Fruit fly (Drosophila melanogaster): ENCODE results near the gene mbo.

mbo gene

dm6 chr3R:12716894-12717293 lies 38.0 kb upstream of the mbo start (continued):
- TF ChIP-seq MBD-R2 (GFP tag; IDR thresholded peaks at IDR 0.05) (no peak), PHDP (tag; optimal IDR thresholded peaks at IDR 0.05) (no peak), sqz (GFP tag; optimal IDR thresholded peaks at IDR 0.05) (peak; percentile 33), CG17186 (GFP tag; optimal IDR thresholded peaks at IDR 0.05) (no peak), CG11456 (GFP tag; IDR thresholded peaks at IDR 0.05) (no peak), chinmo (GFP tag; IDR thresholded peaks at IDR 0.05; ENCODE audit: partially characterized antibody) (0 out of 4 replicates have a peak, but pooled peaks have one; percentile 39), CG7372 (GFP tag; IDR thresholded peaks at IDR 0.05) (0 out of 2 replicates have a peak, but pooled peaks have one; percentile 46), ftz-f1 (GFP tag; optimal IDR thresholded peaks at IDR 0.05) (no peak), CG34224 (GFP tag; IDR thresholded peaks at IDR 0.05; ENCODE audit: partially characterized antibody) (peak; percentile 38; the same call in 1 of the 3 replicates), CG13424 (tag; optimal IDR thresholded peaks at IDR 0.05) (no peak), CG17359 (tag; optimal IDR thresholded peaks at IDR 0.05) (no peak), CG11695 (GFP tag; IDR thresholded peaks at IDR 0.05) (no peak)

dm6 chr3R:12716251-12716650 lies 37.4 kb upstream of the mbo start:
- TF ChIP-seq mirr (GFP tag; optimal IDR thresholded peaks at IDR 0.05) = peak; percentile 84
- TF ChIP-seq CG17802 (tag; optimal IDR thresholded peaks at IDR 0.05) = no peak
- TF ChIP-seq BtbVII (GFP tag; optimal IDR thresholded peaks at IDR 0.05) = peak; percentile 69
- TF ChIP-seq NFAT (GFP tag; IDR thresholded peaks at IDR 0.05) = no peak
- no peak for TF ChIP-seq CG32767 (GFP tag; IDR thresholded peaks at IDR 0.05)
- TF ChIP-seq rib (GFP tag; IDR thresholded peaks at IDR 0.05) = no peak
- TF ChIP-seq Side (GFP tag; optimal IDR thresholded peaks at IDR 0.05) = no peak
- TF ChIP-seq CG17912 (GFP tag; optimal IDR thresholded peaks at IDR 0.05) = no peak
- TF ChIP-seq CG6765 (GFP tag; optimal IDR thresholded peaks at IDR 0.05) = peak; percentile 57
- 0 out of 2 replicates have a peak, but pooled peaks have one; percentile 27 for TF ChIP-seq Taf1 (GFP tag; IDR thresholded peaks at IDR 0.05)
- TF ChIP-seq CG7987 (GFP tag; optimal IDR thresholded peaks at IDR 0.05) = peak; percentile 26
- peak; percentile 7 for TF ChIP-seq CG12659 (GFP tag; optimal IDR thresholded peaks at IDR 0.05)
- no peak for TF ChIP-seq CG31224 (GFP tag; IDR thresholded peaks at IDR 0.05)
- peak; percentile 84 for TF ChIP-seq exex (tag; optimal IDR thresholded peaks at IDR 0.05)
- peak; percentile 25 for TF ChIP-seq Fer1 (GFP tag; optimal IDR thresholded peaks at IDR 0.05)
- peak; percentile 20 for TF ChIP-seq PHDP (tag; optimal IDR thresholded peaks at IDR 0.05)
- TF ChIP-seq CG12071 (GFP tag; optimal IDR thresholded peaks at IDR 0.05) = peak; percentile 54
- TF ChIP-seq CG11456 (GFP tag; IDR thresholded peaks at IDR 0.05) = no peak
- TF ChIP-seq Fer2 (tag; optimal IDR thresholded peaks at IDR 0.05) = no peak
- no peak for TF ChIP-seq ash1 (GFP tag; optimal IDR thresholded peaks at IDR 0.05)
- TF ChIP-seq fd102C (GFP tag; optimal IDR thresholded peaks at IDR 0.05) = no peak
- TF ChIP-seq Meics (GFP tag; optimal IDR thresholded peaks at IDR 0.05) = peak; percentile 7
- peak; percentile 8 for TF ChIP-seq CG3838 (GFP tag; optimal IDR thresholded peaks at IDR 0.05)
- peak; percentile 35 for TF ChIP-seq caup (GFP tag; optimal IDR thresholded peaks at IDR 0.05; ENCODE audit: severe bottlenecking)
- TF ChIP-seq Hmr (GFP tag; optimal IDR thresholded peaks at IDR 0.05) = peak; percentile 23
- peak; percentile 16 for TF ChIP-seq CG3281 (GFP tag; optimal IDR thresholded peaks at IDR 0.05)
- TF ChIP-seq CG17612 (GFP tag; IDR thresholded peaks at IDR 0.05) = no peak
- TF ChIP-seq BEAF-32 (GFP tag; optimal IDR thresholded peaks at IDR 0.05) = no peak
- peak; percentile 47 for TF ChIP-seq sens (GFP tag)
- TF ChIP-seq CG4404 (GFP tag; IDR thresholded peaks at IDR 0.05) = no peak
- peak; percentile 36 for TF ChIP-seq CG15269 (tag; optimal IDR thresholded peaks at IDR 0.05)
- peak; percentile 19 for TF ChIP-seq CG13894 (tag; optimal IDR thresholded peaks at IDR 0.05)
- peak; percentile 25 for TF ChIP-seq CG8281 (tag; optimal IDR thresholded peaks at IDR 0.05)
- TF ChIP-seq sug (tag; optimal IDR thresholded peaks at IDR 0.05) = peak; percentile 43
- no peak for TF ChIP-seq CG2129 (GFP tag; IDR thresholded peaks at IDR 0.05; ENCODE audit: partially characterized antibody)
- peak; percentile 14 for TF ChIP-seq fd3F (GFP tag; optimal IDR thresholded peaks at IDR 0.05)
- TF ChIP-seq wdn (GFP tag; IDR thresholded peaks at IDR 0.05) = no peak
- no peak for TF ChIP-seq CG30020 (tag; optimal IDR thresholded peaks at IDR 0.05)
- peak; percentile 16 for TF ChIP-seq schlank (tag; optimal IDR thresholded peaks at IDR 0.05)
